Worm (Caenorhabditis elegans) whole organism, late embryonic: ENCODE results near the gene hst-3.2.

Experiments
- K02D7.2 ChIP-seq: sonication (generic microtip); optimal IDR thresholded peaks from 2 replicates; lab custom pipeline; 2017; ENCODE audit warnings: mild to moderate bottlenecking, missing genetic modification characterization, missing compliant biosample characterization
- ahr-1 ChIP-seq: sonication (generic microtip); optimal IDR thresholded peaks from 2 replicates; lab custom pipeline; 2016; ENCODE audit warnings: missing genetic modification characterization, missing compliant biosample characterization
- ama-1 ChIP-seq: fragments of 150-350 bp; optimal IDR thresholded peaks from 2 replicates; lab custom pipeline; 2014
- dve-1 ChIP-seq: sonication (generic microtip); optimal IDR thresholded peaks from 2 replicates; lab custom pipeline; 2017; ENCODE audit warnings: antibody characterized with exemption, mild to moderate bottlenecking, missing genetic modification characterization, missing compliant biosample characterization
- ets-4 ChIP-seq: sonication (generic microtip); optimal IDR thresholded peaks from 2 replicates; lab custom pipeline; 2016; ENCODE audit warnings: missing genetic modification characterization, missing compliant biosample characterization
- fkh-10 ChIP-seq: fragments of 150-350 bp; optimal IDR thresholded peaks from 2 replicates; lab custom pipeline; 2014; ENCODE audit warnings: missing biosample characterization, missing genetic modification reagents, missing genetic modification characterization
- gmeb-2 ChIP-seq: sonication (generic microtip); optimal IDR thresholded peaks from 2 replicates; lab custom pipeline; 2016; ENCODE audit warnings: missing genetic modification characterization, inconsistent platforms, missing compliant biosample characterization
- hlh-8 ChIP-seq: sonication (generic microtip); optimal IDR thresholded peaks from 2 replicates; lab custom pipeline; 2016; ENCODE audit warnings: missing genotype, missing genetic modification characterization, missing compliant biosample characterization
- madf-2 ChIP-seq: sonication (generic microtip); optimal IDR thresholded peaks from 2 replicates; lab custom pipeline; 2017; ENCODE audit warnings: missing genetic modification characterization, missing compliant biosample characterization
- nhr-11 ChIP-seq: fragments of 150-350 bp; optimal IDR thresholded peaks from 2 replicates; lab custom pipeline; 2014; ENCODE audit warnings: missing biosample characterization, missing genetic modification characterization
- pha-4 ChIP-seq: fragments of 150-350 bp; optimal IDR thresholded peaks from 2 replicates; lab custom pipeline; 2018; ENCODE audit warnings: missing biosample characterization, missing genetic modification reagents, missing genetic modification characterization
- pros-1 ChIP-seq: fragments of 150-350 bp; optimal IDR thresholded peaks from 2 replicates; lab custom pipeline; 2014; ENCODE audit warnings: missing biosample characterization, missing genetic modification reagents, missing genetic modification characterization
- zip-5 ChIP-seq: sonication (generic microtip); optimal IDR thresholded peaks from 2 replicates; lab custom pipeline; 2016; ENCODE audit warnings: missing genetic modification characterization, missing compliant biosample characterization

ce11 chrX:2925950-2926349, 2.2 kb upstream of the hst-3.2 start:
- TF ChIP-seq ama-1 (lab: Kevin White, UChicago): no peak
- TF ChIP-seq pha-4: no peak
- no peak for TF ChIP-seq zip-5 (tag; lab: Kevin White, UChicago)
- no peak for TF ChIP-seq dve-1 (tag; lab: Kevin White, UChicago)
- no peak for TF ChIP-seq nhr-11 (tag; lab: Kevin White, UChicago)
- TF ChIP-seq K02D7.2 (tag; lab: Kevin White, UChicago): no peak
- TF ChIP-seq madf-2: no peak
- TF ChIP-seq fkh-10 (GFP tag; lab: Kevin White, UChicago): no peak
- TF ChIP-seq gmeb-2 (tag; lab: Kevin White, UChicago): no peak
- no peak for TF ChIP-seq hlh-8
- no peak for TF ChIP-seq ets-4 (tag; lab: Kevin White, UChicago)
- TF ChIP-seq pros-1: no peak
- TF ChIP-seq ahr-1 (tag; lab: Kevin White, UChicago): no peak
